Fruit fly (Drosophila melanogaster): ENCODE results near the gene CG5080.
A peak's percentile ranks its signal among the peaks of the same experiment; 100 is the strongest.

- no peak for TF ChIP-seq Pif1B (GFP tag; optimal IDR thresholded peaks at IDR 0.05)
- TF ChIP-seq CG4496 (GFP tag; IDR thresholded peaks at IDR 0.05) = peak; percentile 35; the same call in 1 of the 3 replicates
- TF ChIP-seq rn (GFP tag; IDR thresholded peaks at IDR 0.05) = no peak
These were observed 43.7 kb upstream of the CG5080 start for dm6 chr2L:1207432-1207831.
